Fruit fly (Drosophila melanogaster): Measurements from ENCODE around the gene CG12535.
A peak's percentile ranks its signal among the peaks of the same experiment; 100 is the strongest.

DNA sequence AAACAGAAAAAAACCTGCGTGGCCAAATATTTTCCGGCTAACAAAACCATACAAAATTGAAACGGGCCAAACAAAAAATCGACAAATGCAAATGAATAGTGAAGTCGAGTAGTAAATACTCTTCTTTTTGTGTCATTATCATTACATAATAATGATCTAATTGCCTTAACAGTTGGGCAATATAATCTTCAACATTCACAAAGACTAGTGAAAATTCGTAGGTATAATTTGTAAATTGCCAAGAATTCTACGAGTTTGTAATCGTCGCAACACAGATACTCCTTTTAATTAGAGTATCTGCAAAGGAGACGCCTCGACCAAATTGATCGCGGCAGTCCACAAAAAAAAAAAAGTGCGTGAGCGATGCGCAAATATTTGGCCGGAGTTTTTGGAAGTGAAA lies 11.2 kb downstream of the CG12535 start:
- TF ChIP-seq fru (GFP tag; optimal IDR thresholded peaks at IDR 0.05) (peak; percentile 55), pan (optimal IDR thresholded peaks at IDR 0.05) (no peak), dmrt93B (GFP tag; optimal IDR thresholded peaks at IDR 0.05) (peak; percentile 46), CG32264 (GFP tag; optimal IDR thresholded peaks at IDR 0.05) (peak; percentile 5)
